Fruit fly (Drosophila melanogaster) whole organism, adult: ENCODE data around the gene Ravus.

Experiments used
- CG33017 ChIP-seq: fragments of 200-800 bp; sonication (Bioruptor generic); optimal IDR thresholded peaks from 2 replicates; lab custom pipeline; 2018; ENCODE audit warnings: missing biosample characterization, mild to moderate bottlenecking, missing genetic modification characterization, moderate library complexity
- CG5204 ChIP-seq: fragments of 200-800 bp; sonication (Bioruptor generic); optimal IDR thresholded peaks from 2 replicates; lab custom pipeline; 2016; ENCODE audit warnings: missing biosample characterization, missing genetic modification characterization
- CG7045 ChIP-seq: fragments of 200-800 bp; sonication (Bioruptor generic); optimal IDR thresholded peaks from 2 replicates; lab custom pipeline; 2017; ENCODE audit warnings: missing biosample characterization, mild to moderate bottlenecking, missing genetic modification characterization
- Crg-1 ChIP-seq: fragments of 200-800 bp; sonication (Bioruptor generic); optimal IDR thresholded peaks from 2 replicates; lab custom pipeline; 2016; ENCODE audit warnings: missing biosample characterization, missing genetic modification characterization
- Hr96 ChIP-seq: fragments of 200-800 bp; sonication (Bioruptor generic); optimal IDR thresholded peaks from 2 replicates; lab custom pipeline; 2016; ENCODE audit warnings: missing biosample characterization, missing genetic modification characterization
- cic ChIP-seq: fragments of 200-800 bp; sonication (Bioruptor generic); optimal IDR thresholded peaks from 2 replicates; lab custom pipeline; 2017; ENCODE audit warnings: missing biosample characterization, mild to moderate bottlenecking, missing genetic modification characterization, moderate library complexity
- toe ChIP-seq: fragments of 200-800 bp; sonication (Bioruptor generic); optimal IDR thresholded peaks from 2 replicates; lab custom pipeline; 2016; ENCODE audit warnings: missing biosample characterization, missing genetic modification characterization

DNA sequence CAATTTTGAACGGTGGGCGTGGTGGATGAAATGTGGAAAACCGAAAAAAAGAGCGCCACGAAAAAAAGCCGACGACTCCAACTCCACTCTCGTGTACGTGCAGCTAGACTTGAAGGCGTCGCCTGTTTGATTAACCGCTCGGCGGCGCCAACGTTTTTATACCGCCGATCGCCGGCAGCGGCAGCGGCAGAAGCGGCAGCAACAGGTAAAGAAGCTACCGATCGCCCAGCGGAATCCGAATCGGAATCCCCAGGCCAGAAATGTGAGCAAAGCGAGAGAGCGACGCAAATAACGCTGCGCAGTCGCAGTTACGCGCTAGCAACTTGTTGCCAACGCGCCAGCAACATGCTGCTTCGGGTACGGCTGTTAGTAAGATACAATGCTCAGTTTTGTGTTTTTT lies 49.5 kb downstream of the Ravus start, which contains the start of gene CG8483:
- TF ChIP-seq CG7045 (GFP tag; lab: Kevin White, UChicago), result no peak
- no peak for TF ChIP-seq cic (GFP tag; lab: Kevin White, UChicago)
- no peak for TF ChIP-seq Crg-1 (GFP tag; lab: Kevin White, UChicago)
- no peak for TF ChIP-seq toe
- TF ChIP-seq Hr96, result no peak
- no peak for TF ChIP-seq CG33017 (tag; lab: Kevin White, UChicago)
- TF ChIP-seq CG5204 (GFP tag; lab: Kevin White, UChicago), result no peak
